Fruit fly (Drosophila melanogaster) whole organism, wandering third instar larva: ENCODE measurements around the gene gcm.

Source experiments
- CG9705 ChIP-seq: fragments of 200-800 bp; sonication (Bioruptor generic); optimal IDR thresholded peaks from 2 replicates; lab custom pipeline; 2018; ENCODE audit warnings: missing biosample characterization, mild to moderate bottlenecking, missing genetic modification characterization
- Dif ChIP-seq: fragments of 200-275, 200-300 bp; sonication (Bioruptor generic); optimal IDR thresholded peaks from 2 replicates; lab custom pipeline; 2018; ENCODE audit warnings: missing biosample characterization, missing genetic modification characterization; ENCODE audit not compliant: partially characterized antibody
- Myc ChIP-seq: fragments of >200 bp; optimal IDR thresholded peaks from 2 replicates; lab custom pipeline; 2017
- N ChIP-seq: fragments of >200 bp; optimal IDR thresholded peaks from 2 replicates; lab custom pipeline; 2018; ENCODE audit warnings: missing biosample characterization, missing external identifiers, missing genetic modification characterization
- Rel ChIP-seq, 2 experiments: fragments of 200-800 bp; sonication (Bioruptor generic) in 1 of 2; optimal IDR thresholded peaks; 2 replicates in 1 of 2; 3 replicates in 1 of 2; lab custom pipeline; 2016 to 2019; ENCODE audit warnings: mild to moderate bottlenecking in 2 of 2, missing biosample characterization in 2 of 2, missing genetic modification characterization in 2 of 2, moderate library complexity in 1 of 2
- fru ChIP-seq: fragments of 200-800 bp; sonication (Bioruptor generic); optimal IDR thresholded peaks from 3 replicates; lab custom pipeline; 2016; ENCODE audit warnings: missing biosample characterization, mild to moderate bottlenecking, missing genetic modification characterization
- pan ChIP-seq: fragments of >200 bp; optimal IDR thresholded peaks from 2 replicates; lab custom pipeline; 2017
- psq ChIP-seq: fragments of 200-800 bp; sonication (Bioruptor generic); optimal IDR thresholded peaks from 3 replicates; lab custom pipeline; 2017; ENCODE audit warnings: missing biosample characterization, mild to moderate bottlenecking, missing genetic modification characterization, moderate library complexity
- usp ChIP-seq: fragments of >200 bp; optimal IDR thresholded peaks from 2 replicates; lab custom pipeline; 2017; ENCODE audit warnings: missing biosample characterization, missing genetic modification characterization
- woc ChIP-seq: sonication (Bioruptor generic); optimal IDR thresholded peaks from 2 replicates; lab custom pipeline; 2016; ENCODE audit warnings: missing biosample characterization, mild to moderate bottlenecking, missing genetic modification characterization

- no peak for TF ChIP-seq Rel (GFP tag; optimal IDR thresholded peaks at IDR 0.05; lab: Kevin White, UChicago)
- TF ChIP-seq Rel (tag; optimal IDR thresholded peaks at IDR 0.05; lab: Kevin White, UChicago): no peak
- no peak for TF ChIP-seq Myc (lab: Kevin White, UChicago)
- TF ChIP-seq woc (GFP tag; lab: Kevin White, UChicago): no peak
- no peak for TF ChIP-seq Dif (GFP tag; lab: Kevin White, UChicago)
- TF ChIP-seq fru: no peak
- no peak for TF ChIP-seq psq
- no peak for TF ChIP-seq pan
- TF ChIP-seq CG9705 (GFP tag; lab: Kevin White, UChicago): no peak
- TF ChIP-seq N (GFP tag; lab: Kevin White, UChicago): no peak
- TF ChIP-seq usp (GFP tag; lab: Kevin White, UChicago): no peak
Observed at dm6 chr2L:9594625-9595300, 13.2 kb upstream of the gcm start.
